Fruit fly (Drosophila melanogaster) whole organism, pupa: ENCODE results near the gene CG13926.

Experiments
- CG10348 ChIP-seq: fragments of 200-800 bp; sonication (Bioruptor generic); IDR thresholded peaks from 2 replicates; pipeline ENCODE4 v1.3.6; 2022; ENCODE audit warnings: missing biosample characterization, missing genetic modification characterization
- CG12605 ChIP-seq: fragments of 200-800 bp; sonication (Bioruptor generic); IDR thresholded peaks from 2 replicates; pipeline ENCODE4 v1.3.6; 2022; ENCODE audit warnings: missing biosample characterization, missing genetic modification characterization
- CG13204 ChIP-seq: fragments of 200-800 bp; sonication (Bioruptor generic); optimal IDR thresholded peaks from 2 replicates; lab custom pipeline; 2018; ENCODE audit warnings: missing biosample characterization, mild to moderate bottlenecking, missing genetic modification characterization, moderate library complexity
- CG14655 ChIP-seq: fragments of 200-800 bp; sonication (Bioruptor generic); optimal IDR thresholded peaks from 3 replicates; lab custom pipeline; 2017; ENCODE audit warnings: mild to moderate bottlenecking, missing biosample characterization, missing genetic modification reagents, missing genetic modification characterization
- CG15710 ChIP-seq: fragments of 200-800 bp; sonication (Bioruptor generic); optimal IDR thresholded peaks from 2 replicates; lab custom pipeline; 2018; ENCODE audit warnings: missing biosample characterization, mild to moderate bottlenecking, missing genetic modification characterization, moderate library complexity
- CG17806 ChIP-seq: fragments of 200-800 bp; sonication (Bioruptor generic); optimal IDR thresholded peaks from 2 replicates; lab custom pipeline; 2018; ENCODE audit warnings: missing biosample characterization, mild to moderate bottlenecking, missing genetic modification characterization, moderate library complexity
- CG32121 ChIP-seq: fragments of 200-800 bp; sonication (Bioruptor generic); IDR thresholded peaks from 2 replicates; pipeline ENCODE4 v1.3.6; 2022; ENCODE audit warnings: missing biosample characterization, missing genetic modification characterization
- CG34367 ChIP-seq: fragments of 200-800 bp; sonication (Bioruptor generic); optimal IDR thresholded peaks from 2 replicates; lab custom pipeline; 2018; ENCODE audit warnings: missing biosample characterization, mild to moderate bottlenecking, missing genetic modification characterization
- CG4496 ChIP-seq: fragments of 200-800 bp; sonication (Bioruptor generic); IDR thresholded peaks from 3 replicates; pipeline ENCODE4 v1.3.6; 2022; ENCODE audit warnings: missing biosample characterization, missing genetic modification characterization
- CG8159 ChIP-seq: fragments of 200-800 bp; sonication (Bioruptor generic); optimal IDR thresholded peaks from 3 replicates; lab custom pipeline; 2018; ENCODE audit warnings: missing biosample characterization, mild to moderate bottlenecking, missing genetic modification characterization, moderate library complexity
- CG8301 ChIP-seq: fragments of 200-800 bp; sonication (Bioruptor generic); optimal IDR thresholded peaks from 2 replicates; lab custom pipeline; 2018; ENCODE audit warnings: missing biosample characterization, mild to moderate bottlenecking, missing genetic modification characterization
- CG9948 ChIP-seq: fragments of 200-800 bp; sonication (Bioruptor generic); optimal IDR thresholded peaks from 2 replicates; lab custom pipeline; 2018; ENCODE audit warnings: missing biosample characterization, mild to moderate bottlenecking, missing genetic modification characterization, moderate library complexity
- D1 ChIP-seq: fragments of 200-800 bp; sonication (Bioruptor generic); optimal IDR thresholded peaks from 2 replicates; lab custom pipeline; 2018; ENCODE audit warnings: missing biosample characterization, mild to moderate bottlenecking, missing genetic modification characterization, moderate library complexity
- EcR ChIP-seq: fragments of 200-800 bp; sonication (Bioruptor generic); optimal IDR thresholded peaks from 3 replicates; lab custom pipeline; 2019; ENCODE audit warnings: missing biosample characterization, missing genetic modification characterization, mild to moderate bottlenecking, moderate library complexity, missing genetic modification reagents
- Ets98B ChIP-seq: fragments of 200-800 bp; sonication (Bioruptor generic); IDR thresholded peaks from 2 replicates; pipeline ENCODE4 v1.3.6; 2022; ENCODE audit warnings: missing biosample characterization, missing genetic modification characterization
- Pif1A ChIP-seq: fragments of 200-800 bp; sonication (Bioruptor generic); optimal IDR thresholded peaks from 3 replicates; lab custom pipeline; 2016; ENCODE audit warnings: missing biosample characterization, missing genetic modification characterization
- Pif1B ChIP-seq: fragments of 200-800 bp; sonication (Bioruptor generic); optimal IDR thresholded peaks from 3 replicates; lab custom pipeline; 2016; ENCODE audit warnings: missing biosample characterization, missing genetic modification characterization
- Snoo ChIP-seq: fragments of 200-800 bp; sonication (Bioruptor generic); optimal IDR thresholded peaks from 3 replicates; lab custom pipeline; 2017; ENCODE audit warnings: missing biosample characterization, mild to moderate bottlenecking, missing genetic modification characterization, inconsistent platforms
- fd96Ca ChIP-seq: fragments of 200-800 bp; sonication (Bioruptor generic); IDR thresholded peaks from 3 replicates; pipeline ENCODE4 v1.3.6; 2022; ENCODE audit warnings: missing biosample characterization, missing genetic modification characterization
- gl ChIP-seq: fragments of 200-800 bp; sonication (Bioruptor generic); optimal IDR thresholded peaks from 2 replicates; lab custom pipeline; 2018; ENCODE audit warnings: missing biosample characterization, mild to moderate bottlenecking, missing genetic modification characterization
- rn ChIP-seq: fragments of 200-800 bp; sonication (Bioruptor generic); IDR thresholded peaks from 2 replicates; pipeline ENCODE4 v1.3.6; 2022; ENCODE audit warnings: missing biosample characterization, missing genetic modification characterization

Gene CG13926

dm6 chr3L:1661738-1662370, 43.9 kb upstream of the CG13926 start:
- peak; percentile 28 for TF ChIP-seq CG13204
- no peak for TF ChIP-seq Snoo (tag; lab: Kevin White, UChicago)

DNA sequence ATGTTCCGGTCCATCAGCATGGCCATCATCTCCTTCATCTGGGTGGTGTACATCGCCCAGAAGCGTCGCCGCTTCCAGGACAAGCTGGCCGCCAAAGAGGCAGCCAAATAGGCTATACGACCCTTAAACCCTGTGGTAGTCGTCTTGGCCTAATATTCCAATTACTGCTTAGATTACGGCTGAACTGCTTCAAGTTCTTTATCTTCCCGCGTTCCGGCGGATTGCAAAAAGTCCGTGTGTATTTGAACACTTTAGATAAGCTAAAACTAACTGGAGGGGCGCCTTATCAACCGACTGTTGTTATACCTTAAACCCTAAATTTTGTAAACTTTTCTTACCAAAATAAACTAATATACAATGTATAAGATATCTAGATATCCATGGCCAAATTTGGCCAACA, 35.8 kb upstream of the CG13926 start:
- TF ChIP-seq rn (GFP tag; lab: Robert Waterston, UW) (no peak), CG8159 (no peak), CG12605 (GFP tag; lab: Robert Waterston, UW) (no peak), gl (no peak), CG9948 (tag; lab: Kevin White, UChicago) (no peak), fd96Ca (GFP tag; lab: Robert Waterston, UW) (no peak), CG10348 (GFP tag; lab: Robert Waterston, UW) (no peak), CG14655 (GFP tag; lab: Kevin White, UChicago) (no peak), CG17806 (no peak), D1 (tag; lab: Kevin White, UChicago) (no peak), EcR (no peak), CG4496 (no peak)

DNA sequence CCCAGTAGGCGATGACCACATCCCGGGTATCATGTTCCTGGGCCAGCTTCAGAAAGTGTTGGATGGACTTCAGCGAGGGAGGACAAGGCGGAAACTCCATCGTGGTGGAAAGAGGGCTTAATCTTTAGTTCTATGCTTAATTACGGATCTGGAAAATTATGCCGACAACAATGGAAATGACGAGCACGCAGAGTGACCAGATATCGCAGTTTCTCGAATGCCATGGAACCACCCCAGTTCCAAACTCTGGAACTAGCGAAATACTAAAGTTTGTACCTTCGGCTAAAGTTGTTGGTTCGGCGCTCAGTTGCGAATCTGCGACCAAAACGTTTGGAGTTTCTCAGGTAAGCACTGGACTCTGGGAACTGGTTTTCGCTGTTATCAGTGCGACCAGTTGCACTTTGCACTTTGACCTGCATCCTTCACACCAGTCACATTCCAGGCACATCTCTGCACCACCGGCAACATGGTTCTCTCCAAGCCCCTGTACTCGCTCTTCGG, 34.8 kb upstream of the CG13926 start, which contains the start of the genes CG7970 and Vta1:
Gene CG7970 (plus strand): TSS at position 51 of the 501 bp plus-strand sequence.
Gene Vta1 (minus strand): TSS at position 201 of the 501 bp plus-strand sequence.
- peak; percentile 36 for TF ChIP-seq CG34367 (tag; lab: Kevin White, UChicago)
- peak; percentile 77 for TF ChIP-seq Ets98B
- TF ChIP-seq Pif1A (GFP tag; lab: Kevin White, UChicago): no peak
- TF ChIP-seq CG12605 (GFP tag; lab: Robert Waterston, UW): peak; percentile 88
- peak; percentile 78 for TF ChIP-seq CG4496
- TF ChIP-seq CG17806: no peak
- TF ChIP-seq gl: peak; percentile 88
- TF ChIP-seq CG15710 (tag; lab: Kevin White, UChicago): peak; percentile 45
- TF ChIP-seq CG32121 (GFP tag; lab: Robert Waterston, UW): peak; percentile 63; the same call in 1 of the 2 replicates
- no peak for TF ChIP-seq Pif1B (GFP tag; lab: Kevin White, UChicago)

DNA sequence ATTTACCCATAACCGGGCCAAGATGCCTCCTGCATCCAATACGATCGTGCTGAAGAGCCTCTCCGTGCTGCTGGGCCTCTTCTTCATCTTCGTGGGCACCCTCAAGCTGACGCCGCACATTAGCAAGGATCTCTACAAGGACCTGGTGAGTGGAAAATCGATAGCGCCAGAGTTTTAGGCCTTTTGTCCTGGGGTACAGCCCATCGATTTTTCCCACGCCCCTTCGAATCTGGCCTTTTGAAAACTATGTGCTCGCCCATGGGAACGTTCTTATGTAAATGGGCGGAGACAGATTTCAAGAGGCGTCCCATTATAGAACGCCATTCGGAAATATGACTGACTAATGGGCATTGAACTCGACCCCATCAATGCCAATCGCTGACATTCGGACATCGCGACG, 31.4 kb upstream of the CG13926 start:
- TF ChIP-seq CG32121 (GFP tag; lab: Robert Waterston, UW) (0 out of 2 replicates have a peak, but pooled peaks have one; percentile 14), CG34367 (tag; lab: Kevin White, UChicago) (no peak)

DNA sequence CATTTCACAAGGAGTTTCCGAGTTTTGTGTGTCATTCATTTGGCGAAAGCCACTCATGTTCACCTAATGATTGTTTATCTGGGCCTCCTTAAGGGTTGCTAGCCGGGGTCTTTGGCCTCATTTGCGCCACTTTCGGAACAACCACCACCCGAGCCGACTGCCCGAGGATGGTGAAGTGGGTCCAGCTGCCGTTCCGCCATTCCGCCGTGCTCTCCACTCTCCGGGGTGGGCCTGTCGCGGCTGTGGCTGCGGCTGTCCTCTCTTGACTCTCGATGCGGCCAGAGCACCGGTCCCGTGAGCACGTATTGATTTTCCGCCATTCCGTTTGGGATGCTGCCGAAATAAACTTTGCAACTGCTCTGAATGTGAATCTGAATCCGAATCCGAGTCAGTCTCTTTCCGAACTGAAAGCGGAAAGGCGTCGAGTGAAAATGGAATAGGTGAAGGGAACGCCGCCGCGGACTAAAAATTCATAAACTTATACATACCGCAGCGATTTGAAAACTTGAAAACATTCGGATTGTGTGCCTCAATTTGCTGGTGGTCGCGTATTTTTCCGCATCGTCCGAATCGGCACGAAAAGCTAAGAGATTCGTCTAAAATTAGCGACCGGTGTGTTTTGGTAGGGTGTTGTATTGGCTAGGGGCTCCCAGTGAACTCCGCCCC, 30.9 kb upstream of the CG13926 start, which contains the start of gene CG13920:
Gene CG13920 (plus strand): TSS at position 255 of the 666 bp plus-strand sequence.
- TF ChIP-seq EcR (peak; percentile 86), CG17806 (no peak)
- TF ChIP-seq, all 21 proteins: peak for 1

dm6 chr3L:1647276-1647919, 29.4 kb upstream of the CG13926 start, which contains the start of the genes CG17249 and Bro:
Gene CG17249, minus strand, starts transcription at chr3L:1647464.
Gene Bro, plus strand, starts transcription at chr3L:1647869.
- no peak for TF ChIP-seq CG8159
- no peak for TF ChIP-seq Ets98B
- no peak for TF ChIP-seq CG17806
- peak; percentile 83 for TF ChIP-seq CG15710 (tag; lab: Kevin White, UChicago)
- no peak for TF ChIP-seq CG34367 (tag; lab: Kevin White, UChicago)
- no peak for TF ChIP-seq D1 (tag; lab: Kevin White, UChicago)
- no peak for TF ChIP-seq CG13204
- TF ChIP-seq rn (GFP tag; lab: Robert Waterston, UW): no peak

- peak; percentile 95 for TF ChIP-seq CG12605 (GFP tag; lab: Robert Waterston, UW)
- peak; percentile 98 for TF ChIP-seq CG4496
- TF ChIP-seq Snoo (tag; lab: Kevin White, UChicago): peak; percentile 98
- TF ChIP-seq CG9948 (tag; lab: Kevin White, UChicago): peak; percentile 95
- TF ChIP-seq rn (GFP tag; lab: Robert Waterston, UW): peak; percentile 96
- no peak for TF ChIP-seq D1 (tag; lab: Kevin White, UChicago)
- TF ChIP-seq CG8159: peak; percentile 96
- peak; percentile 95 for TF ChIP-seq fd96Ca (GFP tag; lab: Robert Waterston, UW)
- peak; percentile 91 for TF ChIP-seq CG10348 (GFP tag; lab: Robert Waterston, UW)
- TF ChIP-seq gl: peak; percentile 92
- peak; percentile 97 for TF ChIP-seq CG34367 (tag; lab: Kevin White, UChicago)
- TF ChIP-seq CG17806: peak; percentile 95
- peak; percentile 53 for TF ChIP-seq EcR
- peak; percentile 98 for TF ChIP-seq CG15710 (tag; lab: Kevin White, UChicago)
- peak; percentile 99 for TF ChIP-seq Pif1A (GFP tag; lab: Kevin White, UChicago)
- no peak for TF ChIP-seq CG13204
- TF ChIP-seq CG14655 (GFP tag; lab: Kevin White, UChicago): peak; percentile 94
- TF ChIP-seq CG32121 (GFP tag; lab: Robert Waterston, UW): peak; percentile 98
- peak; percentile 98 for TF ChIP-seq Ets98B
- TF ChIP-seq CG8301 (tag; lab: Kevin White, UChicago): peak; percentile 95
- peak; percentile 98 for TF ChIP-seq Pif1B (GFP tag; lab: Kevin White, UChicago)
These were observed 27.1 kb upstream of the CG13926 start, which contains the start of the genes alphaCOP and CG13919 for dm6 chr3L:1644920-1645567. Gene alphaCOP, minus strand, starts transcription at chr3L:1645199. Gene CG13919, plus strand, starts transcription at chr3L:1645467.
